Fruit fly (Drosophila melanogaster) whole organism, prepupa: Measurements from ENCODE around the gene CG33995.

Experiments used
- CG10631 ChIP-seq: fragments of 200-800 bp; sonication (Bioruptor generic); optimal IDR thresholded peaks from 2 replicates; lab custom pipeline; 2016; ENCODE audit warnings: missing biosample characterization, missing genetic modification characterization
- CG11294 ChIP-seq: fragments of 200-800 bp; sonication (Bioruptor generic); IDR thresholded peaks from 2 replicates; pipeline ENCODE4 v1.3.6; 2022; ENCODE audit warnings: missing biosample characterization, missing genetic modification characterization
- CG11762 ChIP-seq: fragments of 200-800 bp; sonication (Bioruptor generic); optimal IDR thresholded peaks from 3 replicates; lab custom pipeline; 2016; ENCODE audit warnings: missing biosample characterization, missing genetic modification characterization; ENCODE audit not compliant: insufficient read depth
- CG11902 ChIP-seq: fragments of 200-800 bp; sonication (Bioruptor generic); optimal IDR thresholded peaks from 3 replicates; lab custom pipeline; 2016; ENCODE audit warnings: missing biosample characterization, missing genetic modification characterization
- CG15336 ChIP-seq: fragments of 200-800 bp; sonication (Bioruptor generic); IDR thresholded peaks from 2 replicates; pipeline ENCODE4 v1.3.6; 2022; ENCODE audit warnings: missing biosample characterization, missing genetic modification characterization
- CG1621 ChIP-seq: fragments of 200-800 bp; sonication (Bioruptor generic); optimal IDR thresholded peaks from 3 replicates; lab custom pipeline; 2018; ENCODE audit warnings: missing biosample characterization, mild to moderate bottlenecking, missing genetic modification characterization
- CG16779 ChIP-seq: fragments of 200-800 bp; sonication (Bioruptor generic); optimal IDR thresholded peaks from 3 replicates; lab custom pipeline; 2017; ENCODE audit warnings: missing biosample characterization, mild to moderate bottlenecking, missing genetic modification characterization
- CG3032 ChIP-seq: fragments of 200-800 bp; optimal IDR thresholded peaks from 2 replicates; lab custom pipeline; 2019; ENCODE audit warnings: missing biosample characterization, mild to moderate bottlenecking, missing genetic modification characterization, moderate library complexity
- CG31627 ChIP-seq: fragments of 200-800 bp; sonication (Bioruptor generic); optimal IDR thresholded peaks from 3 replicates; lab custom pipeline; 2016; ENCODE audit warnings: missing biosample characterization, missing genetic modification characterization
- CG32006 ChIP-seq: fragments of 200-800 bp; sonication (Bioruptor generic); optimal IDR thresholded peaks from 3 replicates; lab custom pipeline; 2017; ENCODE audit warnings: missing biosample characterization, mild to moderate bottlenecking, missing genetic modification characterization
- CG3919 ChIP-seq: fragments of 200-800 bp; sonication (Bioruptor generic); optimal IDR thresholded peaks from 3 replicates; lab custom pipeline; 2016; ENCODE audit warnings: missing biosample characterization, missing genetic modification characterization
- CG6163 ChIP-seq: fragments of 200-800 bp; sonication (Bioruptor generic); IDR thresholded peaks from 3 replicates; pipeline ENCODE4 v1.3.6; 2022; ENCODE audit warnings: missing biosample characterization, missing genetic modification characterization
- CG6276 ChIP-seq: fragments of 200-800 bp; sonication (Bioruptor generic); optimal IDR thresholded peaks from 2 replicates; lab custom pipeline; 2017; ENCODE audit warnings: missing biosample characterization, mild to moderate bottlenecking, missing genetic modification characterization
- CG6792 ChIP-seq: fragments of 200-800 bp; sonication (Bioruptor generic); optimal IDR thresholded peaks from 3 replicates; lab custom pipeline; 2016; ENCODE audit warnings: missing biosample characterization, missing genetic modification characterization
- CG6808 ChIP-seq: fragments of 200-800 bp; sonication (Bioruptor generic); optimal IDR thresholded peaks from 3 replicates; lab custom pipeline; 2017; ENCODE audit warnings: missing biosample characterization, missing genetic modification characterization, mild to moderate bottlenecking, moderate library complexity, missing genetic modification reagents
- CG6854 ChIP-seq: fragments of 200-800 bp; sonication (Bioruptor generic); optimal IDR thresholded peaks from 2 replicates; lab custom pipeline; 2017; ENCODE audit warnings: missing biosample characterization, mild to moderate bottlenecking, missing genetic modification characterization
- CG8119 ChIP-seq: fragments of 200-800 bp; sonication (Bioruptor generic); IDR thresholded peaks from 3 replicates; pipeline ENCODE4 v1.3.6; 2022; ENCODE audit warnings: missing biosample characterization, missing genetic modification characterization
- CG8319 ChIP-seq: fragments of 200-800 bp; sonication (Bioruptor generic); optimal IDR thresholded peaks from 3 replicates; lab custom pipeline; 2016; ENCODE audit warnings: missing biosample characterization, missing genetic modification characterization
- Eip75B ChIP-seq: fragments of 200-800 bp; sonication (Bioruptor generic); optimal IDR thresholded peaks from 3 replicates; lab custom pipeline; 2016; ENCODE audit warnings: missing biosample characterization, missing genetic modification characterization
- Eip78C ChIP-seq: fragments of 200-800 bp; sonication (Bioruptor generic); peaks from one replicate; lab custom pipeline; 2016; ENCODE audit warnings: missing biosample characterization, missing genetic modification characterization
- Eip93F ChIP-seq: fragments of 200-800 bp; sonication (Bioruptor generic); optimal IDR thresholded peaks from 2 replicates; lab custom pipeline; 2016; ENCODE audit warnings: missing biosample characterization, mild to moderate bottlenecking, missing genetic modification characterization
- Ets21C ChIP-seq: fragments of 200-800 bp; sonication (Bioruptor generic); optimal IDR thresholded peaks from 3 replicates; lab custom pipeline; 2016; ENCODE audit warnings: missing biosample characterization, missing genetic modification characterization
- Ets96B ChIP-seq: fragments of 200-800 bp; optimal IDR thresholded peaks from 2 replicates; lab custom pipeline; 2019; ENCODE audit warnings: missing biosample characterization, mild to moderate bottlenecking, missing genetic modification characterization, moderate library complexity
- Gug ChIP-seq: fragments of 200-800 bp; sonication (Bioruptor generic); IDR thresholded peaks from 2 replicates; pipeline ENCODE4 v1.3.6; 2022; ENCODE audit warnings: missing biosample characterization, missing genetic modification characterization
- Hr38 ChIP-seq: sonication (Bioruptor generic); optimal IDR thresholded peaks from 2 replicates; lab custom pipeline; 2016; ENCODE audit warnings: missing biosample characterization, missing genetic modification characterization
- Hr39 ChIP-seq: fragments of 200-800 bp; sonication (Bioruptor generic); optimal IDR thresholded peaks from 2 replicates; lab custom pipeline; 2016; ENCODE audit warnings: missing biosample characterization, missing genetic modification characterization
- Met ChIP-seq: fragments of 200-800 bp; sonication (Bioruptor generic); optimal IDR thresholded peaks from 3 replicates; lab custom pipeline; 2016; ENCODE audit warnings: missing biosample characterization, missing genetic modification characterization
- OdsH ChIP-seq: fragments of 200-800 bp; sonication (Bioruptor generic); optimal IDR thresholded peaks from 3 replicates; lab custom pipeline; 2016; ENCODE audit warnings: missing biosample characterization, missing genetic modification characterization
- Smox ChIP-seq: fragments of 200-800 bp; sonication (Bioruptor generic); optimal IDR thresholded peaks from 3 replicates; lab custom pipeline; 2016; ENCODE audit warnings: missing biosample characterization, missing genetic modification characterization
- Sox102F ChIP-seq: fragments of 200-800 bp; sonication (Bioruptor generic); optimal IDR thresholded peaks from 2 replicates; lab custom pipeline; 2016; ENCODE audit warnings: missing biosample characterization, mild to moderate bottlenecking, missing genetic modification characterization
- Sox14 ChIP-seq: fragments of 200-800 bp; sonication (Bioruptor generic); optimal IDR thresholded peaks from 3 replicates; lab custom pipeline; 2016; ENCODE audit warnings: missing biosample characterization, missing genetic modification characterization
- Sox15 ChIP-seq: fragments of 200-800 bp; sonication (Bioruptor generic); optimal IDR thresholded peaks from 3 replicates; lab custom pipeline; 2016; ENCODE audit warnings: missing biosample characterization, missing genetic modification characterization
- achi ChIP-seq: fragments of 200-800 bp; sonication (Bioruptor generic); optimal IDR thresholded peaks from 3 replicates; lab custom pipeline; 2016; ENCODE audit warnings: missing biosample characterization, missing genetic modification characterization
- acj6 ChIP-seq: fragments of 200-800 bp; sonication (Bioruptor generic); optimal IDR thresholded peaks from 3 replicates; lab custom pipeline; 2016; ENCODE audit warnings: missing biosample characterization, missing genetic modification characterization
- cyc ChIP-seq: fragments of 200-800 bp; sonication (Bioruptor generic); optimal IDR thresholded peaks from 3 replicates; lab custom pipeline; 2016; ENCODE audit warnings: missing biosample characterization, missing genetic modification characterization
- dac ChIP-seq: fragments of 200-800 bp; sonication (Bioruptor generic); optimal IDR thresholded peaks from 2 replicates; lab custom pipeline; 2017; ENCODE audit warnings: missing biosample characterization, mild to moderate bottlenecking, missing genetic modification characterization
- eg ChIP-seq: fragments of 200-800 bp; sonication (Bioruptor generic); IDR thresholded peaks from 3 replicates; pipeline ENCODE4 v1.3.6; 2022; ENCODE audit warnings: missing biosample characterization, missing genetic modification characterization
- fd59A ChIP-seq: fragments of 200-800 bp; sonication (Bioruptor generic); optimal IDR thresholded peaks from 2 replicates; lab custom pipeline; 2017; ENCODE audit warnings: missing biosample characterization, mild to moderate bottlenecking, missing genetic modification characterization, missing genetic modification reagents
- fd85E ChIP-seq: fragments of 200-800 bp; sonication (Bioruptor generic); optimal IDR thresholded peaks from 3 replicates; lab custom pipeline; 2016; ENCODE audit warnings: missing biosample characterization, missing genetic modification characterization
- fkh ChIP-seq: fragments of 200-800 bp; sonication (Bioruptor generic); optimal IDR thresholded peaks from 3 replicates; lab custom pipeline; 2017; ENCODE audit warnings: missing biosample characterization, mild to moderate bottlenecking, missing genetic modification characterization, moderate library complexity
- lz ChIP-seq: fragments of 200-800 bp; sonication (Bioruptor generic); optimal IDR thresholded peaks from 3 replicates; lab custom pipeline; 2016; ENCODE audit warnings: missing biosample characterization, missing genetic modification characterization
- net ChIP-seq: fragments of 200-800 bp; sonication (Bioruptor generic); optimal IDR thresholded peaks from 3 replicates; lab custom pipeline; 2016; ENCODE audit warnings: missing biosample characterization, missing genetic modification characterization
- pdm3 ChIP-seq: fragments of 200-800 bp; sonication (Bioruptor generic); optimal IDR thresholded peaks from 3 replicates; lab custom pipeline; 2016; ENCODE audit warnings: missing biosample characterization, missing genetic modification characterization
- salr ChIP-seq, 2 experiments: fragments of 200-800 bp; sonication (Bioruptor generic); optimal IDR thresholded peaks; 3 replicates each; lab custom pipeline; 2016 to 2018; ENCODE audit warnings: missing biosample characterization in 2 of 2, missing genetic modification characterization in 2 of 2, mild to moderate bottlenecking in 1 of 2
- spab ChIP-seq: fragments of 200-800 bp; sonication (Bioruptor generic); optimal IDR thresholded peaks from 2 replicates; lab custom pipeline; 2017; ENCODE audit warnings: missing biosample characterization, mild to moderate bottlenecking, missing genetic modification characterization, missing genetic modification reagents
- svp ChIP-seq: fragments of 200-800 bp; sonication (Bioruptor generic); peaks from one replicate; lab custom pipeline; 2016; ENCODE audit warnings: missing biosample characterization, missing genetic modification characterization
- topi ChIP-seq: fragments of 200-800 bp; sonication (Bioruptor generic); optimal IDR thresholded peaks from 3 replicates; lab custom pipeline; 2016; ENCODE audit warnings: missing biosample characterization, missing genetic modification characterization
- vri ChIP-seq: fragments of 200-800 bp; sonication (Bioruptor generic); optimal IDR thresholded peaks from 3 replicates; lab custom pipeline; 2016; ENCODE audit warnings: missing biosample characterization, mild to moderate bottlenecking, missing genetic modification characterization

CG33995 gene

DNA sequence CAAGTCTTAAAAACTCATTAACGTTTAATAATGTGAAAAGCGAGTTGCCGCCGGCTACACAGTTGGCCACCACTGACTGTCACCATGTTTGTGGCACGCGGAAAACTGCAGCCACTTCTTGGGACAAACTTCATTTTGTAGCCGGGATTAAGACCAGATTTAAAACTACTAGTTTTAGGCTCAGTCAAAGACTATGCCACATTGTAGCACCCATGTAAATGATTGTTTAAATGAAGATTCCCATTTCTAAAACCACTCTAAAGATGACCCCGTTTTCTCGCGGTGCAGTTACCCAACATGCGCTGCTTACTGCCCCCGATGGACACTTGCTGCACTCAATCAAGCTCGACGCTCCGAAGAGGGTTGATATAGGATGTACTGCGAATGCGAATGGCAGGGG lies 47.3 kb downstream of the CG33995 start (continued):
- TF ChIP-seq CG16779 (peak; percentile 18), Eip93F (no peak), CG6276 (GFP tag; lab: Kevin White, UChicago) (peak; percentile 24), Hr38 (no peak), Sox102F (GFP tag; lab: Kevin White, UChicago) (no peak), cyc (GFP tag; lab: Kevin White, UChicago) (no peak), fd85E (no peak), CG6792 (GFP tag; lab: Kevin White, UChicago) (peak; percentile 23), net (GFP tag; lab: Kevin White, UChicago) (peak; percentile 26), topi (GFP tag; lab: Kevin White, UChicago) (peak; percentile 12), CG11762 (GFP tag; lab: Kevin White, UChicago) (no peak), CG6808 (GFP tag; lab: Kevin White, UChicago) (no peak), Sox14 (peak; percentile 17), CG32006 (GFP tag; lab: Kevin White, UChicago) (peak; percentile 77), CG6163 (GFP tag; lab: Robert Waterston, UW) (0 out of 3 replicates have a peak, but pooled peaks have one; percentile 32), CG10631 (GFP tag; lab: Kevin White, UChicago) (peak; percentile 39), fd59A (GFP tag; lab: Kevin White, UChicago) (peak; percentile 4), CG11294 (GFP tag; lab: Robert Waterston, UW) (peak; percentile 16; the same call in 1 of the 2 replicates), fkh (GFP tag; lab: Kevin White, UChicago) (no peak), Eip78C (GFP tag; lab: Kevin White, UChicago) (peak; percentile 72), CG11902 (no peak), acj6 (GFP tag; lab: Kevin White, UChicago) (peak; percentile 46), CG8119 (GFP tag; lab: Robert Waterston, UW) (peak; percentile 65), svp (no peak), CG1621 (tag; lab: Kevin White, UChicago) (peak; percentile 21), CG3919 (GFP tag; lab: Kevin White, UChicago) (peak; percentile 9), CG3032 (tag; lab: Kevin White, UChicago) (peak; percentile 41), OdsH (GFP tag; lab: Kevin White, UChicago) (peak; percentile 41), vri (GFP tag; lab: Kevin White, UChicago) (no peak), Met (GFP tag; lab: Kevin White, UChicago) (no peak), Gug (GFP tag; lab: Robert Waterston, UW) (no peak; the same call in 1 of the 2 replicates), salr (GFP tag; optimal IDR thresholded peaks at IDR 0.05; lab: Kevin White, UChicago) (peak in 1 of 2 experiments; percentile 46)

DNA sequence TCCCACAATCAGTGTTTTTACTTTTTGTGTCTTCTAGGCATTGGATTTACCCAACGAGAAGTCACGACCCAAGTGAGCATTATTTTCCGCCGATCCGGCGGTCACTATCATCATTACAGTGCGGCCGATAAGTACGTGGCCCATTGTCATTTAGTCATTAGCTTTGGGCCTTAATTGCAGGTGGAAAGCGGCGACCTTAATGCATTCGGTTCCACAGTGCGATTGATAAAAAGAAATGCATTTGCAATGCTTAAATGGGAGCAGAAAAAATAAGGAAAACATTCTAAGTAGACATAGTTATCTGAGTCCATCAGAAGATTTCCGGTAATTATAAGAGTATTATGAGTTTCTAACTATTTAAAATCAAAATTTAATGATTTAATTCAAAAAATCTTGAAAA lies 49.1 kb downstream of the CG33995 start:
- TF ChIP-seq salr (GFP tag; optimal IDR thresholded peaks at IDR 0.05; lab: Kevin White, UChicago), result no peak
- peak; percentile 68 for TF ChIP-seq Eip78C (GFP tag; lab: Kevin White, UChicago)
- TF ChIP-seq CG6163 (GFP tag; lab: Robert Waterston, UW), result peak; percentile 38; the same call in 1 of the 3 replicates
- peak; percentile 1 for TF ChIP-seq Smox (GFP tag; lab: Kevin White, UChicago)
- peak; percentile 39 for TF ChIP-seq Hr39 (GFP tag; lab: Kevin White, UChicago)
- no peak for TF ChIP-seq Sox102F (GFP tag; lab: Kevin White, UChicago)
- TF ChIP-seq CG11294 (GFP tag; lab: Robert Waterston, UW), result no peak
- no peak for TF ChIP-seq CG6854
- TF ChIP-seq CG8119 (GFP tag; lab: Robert Waterston, UW), result no peak
- TF ChIP-seq lz (GFP tag; lab: Kevin White, UChicago), result peak; percentile 32
- TF ChIP-seq Ets96B (tag; lab: Kevin White, UChicago), result peak; percentile 12
- TF ChIP-seq Sox15 (GFP tag; lab: Kevin White, UChicago), result no peak
- TF ChIP-seq fd85E, result no peak
- no peak for TF ChIP-seq vri (GFP tag; lab: Kevin White, UChicago)
- TF ChIP-seq achi (GFP tag; lab: Kevin White, UChicago), result no peak
- TF ChIP-seq Sox14, result peak; percentile 20
- TF ChIP-seq CG31627 (GFP tag; lab: Kevin White, UChicago), result peak; percentile 26
- no peak for TF ChIP-seq cyc (GFP tag; lab: Kevin White, UChicago)
- no peak for TF ChIP-seq CG3919 (GFP tag; lab: Kevin White, UChicago)
- no peak for TF ChIP-seq dac (GFP tag; lab: Kevin White, UChicago)
- no peak for TF ChIP-seq CG15336 (GFP tag; lab: Robert Waterston, UW)
- TF ChIP-seq Hr38, result no peak
- no peak for TF ChIP-seq Ets21C
- TF ChIP-seq CG11902, result peak; percentile 26
- TF ChIP-seq CG6792 (GFP tag; lab: Kevin White, UChicago), result no peak
- peak; percentile 14 for TF ChIP-seq fd59A (GFP tag; lab: Kevin White, UChicago)
- TF ChIP-seq OdsH (GFP tag; lab: Kevin White, UChicago), result peak; percentile 43
- no peak for TF ChIP-seq CG8319 (GFP tag; lab: Kevin White, UChicago)
- no peak for TF ChIP-seq CG11762 (GFP tag; lab: Kevin White, UChicago)
- TF ChIP-seq Met (GFP tag; lab: Kevin White, UChicago), result peak; percentile 39
- TF ChIP-seq pdm3 (GFP tag; lab: Kevin White, UChicago), result peak; percentile 48
- TF ChIP-seq eg, result no peak
- no peak for TF ChIP-seq Eip75B (GFP tag; lab: Kevin White, UChicago)
- no peak for TF ChIP-seq CG16779
- TF ChIP-seq spab (GFP tag; lab: Kevin White, UChicago), result no peak
- TF ChIP-seq acj6 (GFP tag; lab: Kevin White, UChicago), result peak; percentile 8
